Worm (Caenorhabditis elegans) whole organism, late embryonic: Measurements from ENCODE around the gene W03G11.3.

Source experiments
- ceh-48 ChIP-seq: sonication (generic microtip); optimal IDR thresholded peaks from 2 replicates; lab custom pipeline; 2016; ENCODE audit warnings: missing genetic modification characterization, inconsistent platforms, missing compliant biosample characterization
- elt-2 ChIP-seq: sonication (generic microtip); optimal IDR thresholded peaks from 2 replicates; lab custom pipeline; 2016; ENCODE audit warnings: missing genetic modification reagents, missing genetic modification characterization, missing compliant biosample characterization
- nfya-1 ChIP-seq: sonication (generic microtip); optimal IDR thresholded peaks from 2 replicates; lab custom pipeline; 2017; ENCODE audit warnings: missing genetic modification characterization, mild to moderate bottlenecking, missing compliant biosample characterization, antibody characterized with exemption, moderate library complexity
- pqm-1 ChIP-seq: sonication (generic microtip); optimal IDR thresholded peaks from 2 replicates; lab custom pipeline; 2016; ENCODE audit warnings: missing genetic modification characterization, missing compliant biosample characterization
- sox-2 ChIP-seq: fragments of 200-800 bp; sonication (Bioruptor generic); IDR thresholded peaks from 2 replicates; pipeline ENCODE4 v1.3.6; 2022; ENCODE audit warnings: missing genetic modification reagents, missing genetic modification characterization, missing compliant biosample characterization
- tbx-2 ChIP-seq: sonication (generic microtip); optimal IDR thresholded peaks from 2 replicates; lab custom pipeline; 2016; ENCODE audit warnings: missing genetic modification characterization, missing compliant biosample characterization

- TF ChIP-seq ceh-48 (tag; lab: Kevin White, UChicago): no peak
- TF ChIP-seq sox-2 (GFP tag; lab: Robert Waterston, UW): no peak
- TF ChIP-seq nfya-1 (tag; lab: Kevin White, UChicago): peak; percentile 50
- TF ChIP-seq tbx-2 (tag; lab: Kevin White, UChicago): no peak
- TF ChIP-seq pqm-1 (tag; lab: Kevin White, UChicago): no peak
- no peak for TF ChIP-seq elt-2 (tag; lab: Kevin White, UChicago)
Measured at ce11 chrX:12082813-12083212, 20.8 kb downstream of the W03G11.3 start.
